Worm (Caenorhabditis elegans) whole organism, mixed stage, embryonic: ENCODE data around the gene dpy-13.

ENCODE experiments used
- M03D4.4 ChIP-seq: sonication (generic microtip); optimal IDR thresholded peaks from 2 replicates; lab custom pipeline; 2017; ENCODE audit warnings: mild to moderate bottlenecking, missing genetic modification characterization, missing compliant biosample characterization
- bed-3 ChIP-seq: fragments of 200-800 bp; sonication (Bioruptor generic); optimal IDR thresholded peaks from 3 replicates; lab custom pipeline; 2018; ENCODE audit warnings: mild to moderate bottlenecking, missing genetic modification characterization, moderate library complexity, missing compliant biosample characterization
- blmp-1 ChIP-seq: fragments of 150-350 bp; optimal IDR thresholded peaks from 2 replicates; lab custom pipeline; 2014; ENCODE audit warnings: missing biosample characterization, missing genetic modification characterization
- ceh-39 ChIP-seq: fragments of 150-350 bp; optimal IDR thresholded peaks from 2 replicates; lab custom pipeline; 2014; ENCODE audit warnings: missing biosample characterization, missing genetic modification characterization
- ceh-43 ChIP-seq: fragments of 200-800 bp; sonication (Bioruptor generic); optimal IDR thresholded peaks from 2 replicates; lab custom pipeline; 2018; ENCODE audit warnings: mild to moderate bottlenecking, missing genetic modification characterization, moderate library complexity, missing compliant biosample characterization
- ceh-83 ChIP-seq: fragments of 200-800 bp; sonication (Bioruptor generic); optimal IDR thresholded peaks from 2 replicates; lab custom pipeline; 2018; ENCODE audit warnings: mild to moderate bottlenecking, missing genetic modification characterization, missing compliant biosample characterization
- ces-1 ChIP-seq: fragments of 150-350 bp; optimal IDR thresholded peaks from 2 replicates; lab custom pipeline; 2014; ENCODE audit warnings: missing biosample characterization, missing genetic modification reagents, missing genetic modification characterization
- cnd-1 ChIP-seq: fragments of 200-800 bp; sonication (Bioruptor generic); optimal IDR thresholded peaks from 2 replicates; lab custom pipeline; 2018; ENCODE audit warnings: mild to moderate bottlenecking, missing genetic modification characterization, missing compliant biosample characterization
- drap-1 ChIP-seq: fragments of 200-800 bp; sonication (Bioruptor generic); optimal IDR thresholded peaks from 3 replicates; lab custom pipeline; 2018; ENCODE audit warnings: mild to moderate bottlenecking, missing genetic modification characterization, missing compliant biosample characterization
- elt-1 ChIP-seq: sonication (generic microtip); optimal IDR thresholded peaks from 2 replicates; lab custom pipeline; 2017; ENCODE audit warnings: missing genetic modification characterization, mild to moderate bottlenecking, missing compliant biosample characterization, antibody characterized with exemption, moderate library complexity, borderline replicate concordance; ENCODE audit not compliant: insufficient read depth
- elt-3 ChIP-seq: fragments of 150-350 bp; optimal IDR thresholded peaks from 2 replicates; lab custom pipeline; 2014; ENCODE audit warnings: missing biosample characterization, missing genetic modification characterization
- flh-1 ChIP-seq: fragments of 200-800 bp; sonication (Bioruptor generic); optimal IDR thresholded peaks from 2 replicates; lab custom pipeline; 2018; ENCODE audit warnings: mild to moderate bottlenecking, missing genetic modification characterization, moderate library complexity, missing compliant biosample characterization
- ham-2 ChIP-seq: fragments of 200-800 bp; sonication (Bioruptor generic); optimal IDR thresholded peaks from 2 replicates; lab custom pipeline; 2018; ENCODE audit warnings: mild to moderate bottlenecking, missing genetic modification characterization, missing compliant biosample characterization
- hlh-1 ChIP-seq: fragments of 150-350 bp; optimal IDR thresholded peaks from 2 replicates; lab custom pipeline; 2014; ENCODE audit warnings: missing biosample characterization, missing genetic modification reagents, missing genetic modification characterization
- lin-13 ChIP-seq: fragments of 150-350 bp; optimal IDR thresholded peaks from 2 replicates; lab custom pipeline; 2014; ENCODE audit warnings: missing biosample characterization, missing genetic modification characterization
- lin-32 ChIP-seq: fragments of 200-800 bp; sonication (Bioruptor generic); optimal IDR thresholded peaks from 2 replicates; lab custom pipeline; 2018; ENCODE audit warnings: mild to moderate bottlenecking, missing genetic modification characterization, missing compliant biosample characterization
- lsy-2 ChIP-seq: fragments of 150-350 bp; optimal IDR thresholded peaks from 2 replicates; lab custom pipeline; 2014; ENCODE audit warnings: missing biosample characterization, missing genetic modification characterization
- mab-5 ChIP-seq: fragments of 150-350 bp; optimal IDR thresholded peaks from 2 replicates; lab custom pipeline; 2014; ENCODE audit warnings: missing biosample characterization, missing genetic modification characterization
- mls-2 ChIP-seq: sonication (generic microtip); optimal IDR thresholded peaks from 2 replicates; lab custom pipeline; 2016; ENCODE audit warnings: mild to moderate bottlenecking, missing genetic modification characterization, moderate library complexity, missing compliant biosample characterization
- nhr-12 ChIP-seq: fragments of 150-350 bp; optimal IDR thresholded peaks from 2 replicates; lab custom pipeline; 2014; ENCODE audit warnings: missing biosample characterization, missing genetic modification characterization
- nhr-2 ChIP-seq: fragments of 150-350 bp; optimal IDR thresholded peaks from 2 replicates; lab custom pipeline; 2014; ENCODE audit warnings: missing biosample characterization, missing genetic modification characterization
- nhr-237 ChIP-seq: fragments of 150-350 bp; optimal IDR thresholded peaks from 2 replicates; lab custom pipeline; 2014; ENCODE audit warnings: missing biosample characterization, missing genetic modification characterization
- nhr-28 ChIP-seq: fragments of 150-350 bp; optimal IDR thresholded peaks from 2 replicates; lab custom pipeline; 2014; ENCODE audit warnings: missing biosample characterization, missing genetic modification characterization
- nhr-76 ChIP-seq: sonication (generic microtip); optimal IDR thresholded peaks from 2 replicates; lab custom pipeline; 2017; ENCODE audit warnings: missing biosample characterization, missing genetic modification characterization
- pha-4 ChIP-seq: fragments of 150-350 bp; optimal IDR thresholded peaks from 2 replicates; lab custom pipeline; 2018; ENCODE audit warnings: missing biosample characterization, missing genetic modification reagents, missing genetic modification characterization
- snpc-4 ChIP-seq: fragments of 150-350 bp; optimal IDR thresholded peaks from 2 replicates; lab custom pipeline; 2014; ENCODE audit warnings: missing biosample characterization, missing genetic modification characterization
- sptf-1 ChIP-seq: sonication (generic microtip); optimal IDR thresholded peaks from 2 replicates; lab custom pipeline; 2017; ENCODE audit warnings: mild to moderate bottlenecking, missing genetic modification characterization, moderate library complexity, missing compliant biosample characterization
- tbx-8 ChIP-seq: fragments of 200-800 bp; sonication (Bioruptor generic); optimal IDR thresholded peaks from 2 replicates; lab custom pipeline; 2018; ENCODE audit warnings: mild to moderate bottlenecking, missing genetic modification characterization, moderate library complexity, missing compliant biosample characterization
- unc-120 ChIP-seq: sonication (generic microtip); optimal IDR thresholded peaks from 2 replicates; lab custom pipeline; 2017; ENCODE audit warnings: missing genetic modification characterization, missing compliant biosample characterization; ENCODE audit not compliant: poor library complexity, severe bottlenecking
- unc-39 ChIP-seq: fragments of 150-350 bp; optimal IDR thresholded peaks from 2 replicates; lab custom pipeline; 2014; ENCODE audit warnings: missing biosample characterization, missing genetic modification characterization
- unc-62 ChIP-seq: fragments of 150-350 bp; optimal IDR thresholded peaks from 2 replicates; lab custom pipeline; 2014; ENCODE audit warnings: missing biosample characterization, missing genetic modification reagents, missing genetic modification characterization
- zip-8 ChIP-seq: fragments of 150-350 bp; optimal IDR thresholded peaks from 2 replicates; lab custom pipeline; 2014; ENCODE audit warnings: missing biosample characterization, missing genetic modification characterization
- ztf-11 ChIP-seq: fragments of 150-350 bp; optimal IDR thresholded peaks from 2 replicates; lab custom pipeline; 2014; ENCODE audit warnings: missing biosample characterization, missing genetic modification characterization

dpy-13 gene

ce11 chrIV:4265951-4266350 lies 30.5 kb downstream of the dpy-13 start:
- TF ChIP-seq ztf-11 (tag; lab: Kevin White, UChicago) = no peak
- no peak for TF ChIP-seq nhr-2 (tag; lab: Kevin White, UChicago)
- TF ChIP-seq unc-62 (GFP tag; lab: Kevin White, UChicago) = no peak
- no peak for TF ChIP-seq pha-4 (tag; lab: Kevin White, UChicago)
- no peak for TF ChIP-seq elt-1
- no peak for TF ChIP-seq mls-2 (tag; lab: Kevin White, UChicago)
- TF ChIP-seq ceh-39 (tag; lab: Kevin White, UChicago) = no peak
- TF ChIP-seq ham-2 (GFP tag; lab: Kevin White, UChicago) = no peak
- TF ChIP-seq ceh-43 (GFP tag; lab: Kevin White, UChicago) = no peak
- TF ChIP-seq ceh-83 = no peak
- no peak for TF ChIP-seq unc-120 (tag; lab: Kevin White, UChicago)
- no peak for TF ChIP-seq hlh-1 (tag; lab: Kevin White, UChicago)
- TF ChIP-seq zip-8 (tag; lab: Kevin White, UChicago) = no peak
- no peak for TF ChIP-seq cnd-1 (tag; lab: Kevin White, UChicago)
- no peak for TF ChIP-seq mab-5 (tag; lab: Kevin White, UChicago)
- TF ChIP-seq nhr-12 = no peak
- no peak for TF ChIP-seq elt-3 (tag; lab: Kevin White, UChicago)
- TF ChIP-seq ces-1 = no peak

- TF ChIP-seq unc-39 (tag; lab: Kevin White, UChicago) = no peak
- TF ChIP-seq nhr-76 (tag; lab: Kevin White, UChicago) = no peak
- TF ChIP-seq nhr-12 = no peak
- no peak for TF ChIP-seq flh-1 (GFP tag; lab: Kevin White, UChicago)
- no peak for TF ChIP-seq pha-4 (tag; lab: Kevin White, UChicago)
- no peak for TF ChIP-seq drap-1 (GFP tag; lab: Kevin White, UChicago)
- no peak for TF ChIP-seq ceh-39 (tag; lab: Kevin White, UChicago)
- no peak for TF ChIP-seq elt-3 (tag; lab: Kevin White, UChicago)
- no peak for TF ChIP-seq unc-62 (GFP tag; lab: Kevin White, UChicago)
- no peak for TF ChIP-seq bed-3 (GFP tag; lab: Kevin White, UChicago)
- no peak for TF ChIP-seq M03D4.4 (tag; lab: Kevin White, UChicago)
- TF ChIP-seq ces-1 = no peak
- no peak for TF ChIP-seq nhr-2 (tag; lab: Kevin White, UChicago)
- TF ChIP-seq blmp-1 (tag; lab: Kevin White, UChicago) = no peak
- TF ChIP-seq nhr-237 (tag; lab: Kevin White, UChicago) = no peak
- TF ChIP-seq ceh-43 (GFP tag; lab: Kevin White, UChicago) = no peak
- no peak for TF ChIP-seq mls-2 (tag; lab: Kevin White, UChicago)
Measured at ce11 chrIV:4267320-4267719, 31.9 kb downstream of the dpy-13 start, which contains the start of gene F36A4.4. F36A4.4 (plus strand) TSS chrIV:4267620.

ce11 chrIV:4269308-4269707 lies 33.9 kb downstream of the dpy-13 start, which contains the start of gene F36A4.3:
F36A4.3 (plus strand) TSS chrIV:4269608.
- TF ChIP-seq lin-32 (GFP tag; lab: Kevin White, UChicago) = no peak
- TF ChIP-seq drap-1 (GFP tag; lab: Kevin White, UChicago) = no peak
- TF ChIP-seq nhr-28 (tag; lab: Kevin White, UChicago) = no peak
- TF ChIP-seq unc-120 (tag; lab: Kevin White, UChicago) = no peak
- TF ChIP-seq zip-8 (tag; lab: Kevin White, UChicago) = no peak
- TF ChIP-seq nhr-237 (tag; lab: Kevin White, UChicago) = no peak
- no peak for TF ChIP-seq elt-3 (tag; lab: Kevin White, UChicago)
- no peak for TF ChIP-seq nhr-76 (tag; lab: Kevin White, UChicago)
- TF ChIP-seq nhr-12 = no peak
- TF ChIP-seq snpc-4 = no peak
- no peak for TF ChIP-seq lsy-2 (tag; lab: Kevin White, UChicago)
- TF ChIP-seq lin-13 = no peak
- no peak for TF ChIP-seq flh-1 (GFP tag; lab: Kevin White, UChicago)
- TF ChIP-seq sptf-1 (tag; lab: Kevin White, UChicago) = no peak
- no peak for TF ChIP-seq tbx-8 (GFP tag; lab: Kevin White, UChicago)
- TF ChIP-seq ztf-11 (tag; lab: Kevin White, UChicago) = no peak

ce11 chrIV:4270925-4271324 lies 35.5 kb downstream of the dpy-13 start, which contains the start of gene F36A4.2:
F36A4.2 (plus strand) TSS chrIV:4271225.
- TF ChIP-seq nhr-12 = no peak
- no peak for TF ChIP-seq mab-5 (tag; lab: Kevin White, UChicago)
- no peak for TF ChIP-seq blmp-1 (tag; lab: Kevin White, UChicago)
- no peak for TF ChIP-seq mls-2 (tag; lab: Kevin White, UChicago)
- no peak for TF ChIP-seq unc-62 (GFP tag; lab: Kevin White, UChicago)
- TF ChIP-seq tbx-8 (GFP tag; lab: Kevin White, UChicago) = no peak
- TF ChIP-seq lin-13 = no peak
- no peak for TF ChIP-seq nhr-237 (tag; lab: Kevin White, UChicago)
- TF ChIP-seq elt-1 = no peak
- no peak for TF ChIP-seq elt-3 (tag; lab: Kevin White, UChicago)
- TF ChIP-seq ceh-83 = no peak
- TF ChIP-seq zip-8 (tag; lab: Kevin White, UChicago) = no peak
- no peak for TF ChIP-seq pha-4 (tag; lab: Kevin White, UChicago)
- TF ChIP-seq bed-3 (GFP tag; lab: Kevin White, UChicago) = no peak
- TF ChIP-seq ces-1 = no peak
- TF ChIP-seq drap-1 (GFP tag; lab: Kevin White, UChicago) = no peak
- no peak for TF ChIP-seq lsy-2 (tag; lab: Kevin White, UChicago)
- no peak for TF ChIP-seq flh-1 (GFP tag; lab: Kevin White, UChicago)
- TF ChIP-seq, all 35 proteins: peak for 0
